Fruit fly (Drosophila melanogaster): ENCODE results near the gene corto.

DNA sequence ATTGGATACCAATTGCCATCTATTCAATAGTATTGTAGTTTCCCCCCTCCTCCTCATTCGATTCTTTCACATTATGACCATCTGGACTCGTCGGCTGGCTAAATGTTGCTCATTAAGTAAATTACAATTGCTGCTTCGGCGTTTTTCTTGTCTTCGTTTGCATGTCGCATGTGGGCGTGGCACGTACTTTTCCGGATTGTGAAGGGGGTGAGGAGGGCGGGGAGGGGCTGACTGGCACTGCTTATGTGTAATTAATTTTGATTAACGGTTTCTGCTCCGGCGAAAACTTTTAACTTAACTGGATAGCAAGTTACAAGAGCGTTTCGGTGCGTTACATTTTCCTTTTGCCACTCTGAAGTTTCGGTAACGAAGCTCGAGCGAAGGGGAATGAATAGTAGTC is 28.6 kb upstream of the corto start:
- TF ChIP-seq toe (GFP tag; optimal IDR thresholded peaks at IDR 0.05) (no peak), Crg-1 (GFP tag; optimal IDR thresholded peaks at IDR 0.05) (no peak), CG14711 (tag; optimal IDR thresholded peaks at IDR 0.05) (no peak), cnc (optimal IDR thresholded peaks at IDR 0.05) (no peak), Mnt (GFP tag; optimal IDR thresholded peaks at IDR 0.05) (no peak), ovo (GFP tag; optimal IDR thresholded peaks at IDR 0.05) (no peak), cic (GFP tag; optimal IDR thresholded peaks at IDR 0.05) (no peak), Clk (GFP tag; optimal IDR thresholded peaks at IDR 0.05) (no peak), CG11617 (GFP tag; optimal IDR thresholded peaks at IDR 0.05) (no peak), kay (GFP tag; ENCODE audit: borderline replicate concordance) (no peak)
